Worm (Caenorhabditis elegans): ENCODE data around the gene skp-1.

DNA sequence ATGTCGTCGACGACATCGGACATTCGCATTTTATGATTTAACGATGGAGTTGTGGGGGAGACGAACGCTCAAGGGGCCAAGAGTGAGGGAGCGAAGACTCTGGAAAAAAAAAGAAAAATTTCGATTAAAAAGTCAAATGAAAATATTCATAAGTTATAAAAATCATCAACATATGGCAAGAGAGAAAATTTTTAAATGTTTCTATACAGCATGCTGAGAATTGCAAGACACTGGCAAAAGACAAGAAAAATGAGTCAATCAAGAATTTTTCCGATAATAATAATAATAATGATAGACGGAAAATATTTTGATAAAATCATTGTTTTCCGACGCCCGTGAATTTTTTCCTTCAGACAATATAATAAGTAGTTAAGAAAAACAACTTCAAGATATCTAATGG, 8.1 kb upstream of the skp-1 start, which contains the start of gene sipa-1:
- no peak for TF ChIP-seq aly-2 (tag; optimal IDR thresholded peaks at IDR 0.05)
- no peak for TF ChIP-seq fkh-10 (GFP tag; optimal IDR thresholded peaks at IDR 0.05)
- TF ChIP-seq unc-86 (tag; optimal IDR thresholded peaks at IDR 0.05), result no peak
- TF ChIP-seq nhr-77 (tag; optimal IDR thresholded peaks at IDR 0.05), result no peak
- TF ChIP-seq nhr-237 (tag; optimal IDR thresholded peaks at IDR 0.05), result no peak
- TF ChIP-seq lin-39 (tag; optimal IDR thresholded peaks at IDR 0.05), result no peak
- TF ChIP-seq ama-1 (optimal IDR thresholded peaks at IDR 0.05), result no peak
